Worm (Caenorhabditis elegans) whole organism, L3 larva: Measurements from ENCODE around the gene R08E5.1.

Experiments used
- R02D3.7 ChIP-seq: fragments of 150-350 bp; optimal IDR thresholded peaks from 2 replicates; lab custom pipeline; 2014; ENCODE audit warnings: missing biosample characterization, missing genetic modification characterization
- ZK546.5 ChIP-seq: sonication (generic microtip); optimal IDR thresholded peaks from 2 replicates; lab custom pipeline; 2017; ENCODE audit warnings: missing biosample characterization, missing genetic modification characterization
- ama-1 ChIP-seq: fragments of 150-350 bp; optimal IDR thresholded peaks from 2 replicates; lab custom pipeline; 2018
- ceh-16 ChIP-seq: sonication (generic microtip); optimal IDR thresholded peaks from 2 replicates; lab custom pipeline; 2017; ENCODE audit warnings: missing biosample characterization, missing genetic modification characterization
- ceh-28 ChIP-seq: fragments of 150-350 bp; optimal IDR thresholded peaks from 2 replicates; lab custom pipeline; 2014; ENCODE audit warnings: missing biosample characterization, missing genetic modification reagents, missing genetic modification characterization
- ceh-82 ChIP-seq: fragments of 150-350 bp; optimal IDR thresholded peaks from 2 replicates; lab custom pipeline; 2014; ENCODE audit warnings: missing biosample characterization, missing genetic modification characterization
- ceh-9 ChIP-seq: sonication (generic microtip); optimal IDR thresholded peaks from 2 replicates; lab custom pipeline; 2018; ENCODE audit warnings: missing biosample characterization, missing genetic modification characterization
- egl-27 ChIP-seq: sonication (generic microtip); optimal IDR thresholded peaks from 4 replicates; lab custom pipeline; 2017; ENCODE audit warnings: missing biosample characterization, missing genetic modification reagents, missing genetic modification characterization
- egl-5 ChIP-seq: fragments of 150-350 bp; optimal IDR thresholded peaks from 2 replicates; lab custom pipeline; 2017; ENCODE audit warnings: missing biosample characterization, missing genetic modification reagents, missing genetic modification characterization, inconsistent platforms
- elt-1 ChIP-seq: fragments of 150-350 bp; optimal IDR thresholded peaks from 2 replicates; lab custom pipeline; 2014; ENCODE audit warnings: missing biosample characterization, missing genetic modification characterization
- elt-2 ChIP-seq: sonication (generic microtip); optimal IDR thresholded peaks from 2 replicates; lab custom pipeline; 2016; ENCODE audit warnings: missing genetic modification reagents, mild to moderate bottlenecking, missing genetic modification characterization, missing compliant biosample characterization
- elt-3 ChIP-seq, 3 experiments: fragments of 150-350 bp in 1 of 3; sonication (generic microtip) in 2 of 3; optimal IDR thresholded peaks; 2 replicates in 2 of 3; 4 replicates in 1 of 3; lab custom pipeline; 2014 to 2017; ENCODE audit warnings: missing biosample characterization in 3 of 3, missing genetic modification characterization in 3 of 3
- eor-1 ChIP-seq, 2 experiments: fragments of 150-350 bp; optimal IDR thresholded peaks; 2 replicates each; lab custom pipeline; 2014 to 2018; ENCODE audit warnings: missing biosample characterization in 2 of 2, missing genetic modification characterization in 2 of 2
- fkh-10 ChIP-seq: sonication (generic microtip); optimal IDR thresholded peaks from 2 replicates; lab custom pipeline; 2017; ENCODE audit warnings: missing biosample characterization, missing genetic modification reagents, missing genetic modification characterization
- hmg-11 ChIP-seq: sonication (generic microtip); optimal IDR thresholded peaks from 2 replicates; lab custom pipeline; 2016; ENCODE audit warnings: missing genetic modification characterization, missing compliant biosample characterization
- jun-1 ChIP-seq: fragments of 150-350 bp; optimal IDR thresholded peaks from 2 replicates; lab custom pipeline; 2014; ENCODE audit warnings: missing biosample characterization, missing genetic modification reagents, missing genetic modification characterization
- lin-15B ChIP-seq: fragments of 150-350 bp; optimal IDR thresholded peaks from 2 replicates; lab custom pipeline; 2014; ENCODE audit warnings: missing biosample characterization, missing genetic modification characterization
- lin-39 ChIP-seq: fragments of 150-350 bp; optimal IDR thresholded peaks from 2 replicates; lab custom pipeline; 2018; ENCODE audit warnings: missing biosample characterization, missing genetic modification reagents, missing genetic modification characterization
- mdl-1 ChIP-seq: fragments of 150-350 bp; optimal IDR thresholded peaks from 2 replicates; lab custom pipeline; 2014; ENCODE audit warnings: missing biosample characterization, missing genetic modification characterization
- mml-1 ChIP-seq: fragments of 150-350 bp; sonication (generic microtip); optimal IDR thresholded peaks from 3 replicates; lab custom pipeline; 2014; ENCODE audit warnings: missing biosample characterization, missing genetic modification characterization
- nfya-1 ChIP-seq: sonication (generic microtip); optimal IDR thresholded peaks from 2 replicates; lab custom pipeline; 2017; ENCODE audit warnings: missing genetic modification characterization, mild to moderate bottlenecking, missing compliant biosample characterization, antibody characterized with exemption, moderate library complexity; ENCODE audit not compliant: insufficient read depth
- nhr-11 ChIP-seq: fragments of 150-350 bp; optimal IDR thresholded peaks from 2 replicates; lab custom pipeline; 2014; ENCODE audit warnings: missing biosample characterization, missing genetic modification characterization
- nhr-12 ChIP-seq: fragments of 150-350 bp; optimal IDR thresholded peaks from 2 replicates; lab custom pipeline; 2014; ENCODE audit warnings: missing biosample characterization, missing genetic modification characterization
- nhr-23 ChIP-seq: fragments of 150-350 bp; optimal IDR thresholded peaks from 2 replicates; lab custom pipeline; 2014; ENCODE audit warnings: missing biosample characterization, missing genetic modification reagents, missing genetic modification characterization
- nhr-237 ChIP-seq: fragments of 150-350 bp; optimal IDR thresholded peaks from 2 replicates; lab custom pipeline; 2014; ENCODE audit warnings: missing biosample characterization, missing genetic modification characterization
- nhr-25 ChIP-seq: sonication (generic microtip); optimal IDR thresholded peaks from 2 replicates; lab custom pipeline; 2017; ENCODE audit warnings: missing biosample characterization, missing genetic modification characterization
- nhr-77 ChIP-seq: fragments of 150-350 bp; optimal IDR thresholded peaks from 2 replicates; lab custom pipeline; 2014; ENCODE audit warnings: missing biosample characterization, missing genetic modification characterization
- pha-4 ChIP-seq: fragments of 150-350 bp; optimal IDR thresholded peaks from 2 replicates; lab custom pipeline; 2014; ENCODE audit warnings: missing biosample characterization, missing genetic modification reagents, missing genetic modification characterization
- pqm-1 ChIP-seq: fragments of 150-350 bp; optimal IDR thresholded peaks from 2 replicates; lab custom pipeline; 2017; ENCODE audit warnings: missing biosample characterization, missing genetic modification characterization, inconsistent platforms
- sea-2 ChIP-seq: fragments of 150-350 bp; sonication (generic microtip); optimal IDR thresholded peaks from 4 replicates; lab custom pipeline; 2014; ENCODE audit warnings: missing biosample characterization, missing genetic modification reagents, missing genetic modification characterization
- skn-1 ChIP-seq: fragments of 150-350 bp; optimal IDR thresholded peaks from 2 replicates; lab custom pipeline; 2014; ENCODE audit warnings: missing biosample characterization, missing genetic modification characterization
- snpc-4 ChIP-seq: fragments of 150-350 bp; optimal IDR thresholded peaks from 2 replicates; lab custom pipeline; 2014; ENCODE audit warnings: missing biosample characterization, missing genetic modification characterization
- tbx-2 ChIP-seq: sonication (generic microtip); optimal IDR thresholded peaks from 2 replicates; lab custom pipeline; 2016; ENCODE audit warnings: mild to moderate bottlenecking, missing genetic modification characterization, missing compliant biosample characterization
- unc-39 ChIP-seq: sonication (generic microtip); optimal IDR thresholded peaks from 4 replicates; lab custom pipeline; 2017; ENCODE audit warnings: missing biosample characterization, missing genetic modification characterization
- zag-1 ChIP-seq: fragments of 150-350 bp; optimal IDR thresholded peaks from 2 replicates; lab custom pipeline; 2014; ENCODE audit warnings: missing biosample characterization, missing genetic modification characterization
- ztf-4 ChIP-seq: fragments of 150-350 bp; optimal IDR thresholded peaks from 2 replicates; lab custom pipeline; 2014; ENCODE audit warnings: missing biosample characterization, missing genetic modification characterization

R08E5.1 gene

DNA sequence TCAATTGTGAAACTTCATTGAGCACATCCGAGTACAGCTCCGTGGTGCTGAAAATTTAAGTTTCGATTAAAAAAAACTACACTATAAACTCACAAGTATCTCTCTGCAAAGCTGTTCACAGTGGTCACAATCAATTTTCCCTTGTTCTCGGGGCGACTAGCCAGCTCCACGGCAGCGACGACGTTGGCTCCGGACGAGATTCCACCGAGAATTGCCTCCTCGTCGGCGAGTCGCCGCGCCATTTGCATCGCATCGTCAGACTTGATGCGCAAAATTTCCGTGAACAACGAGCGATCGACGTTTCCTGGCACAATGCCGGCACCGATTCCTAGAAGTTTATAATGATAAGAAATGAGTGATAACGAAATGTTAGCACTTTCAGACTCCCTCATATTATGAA lies 3.3 kb upstream of the R08E5.1 start:
- TF ChIP-seq ama-1 (peak; percentile 78), elt-2 (tag; lab: Kevin White, UChicago) (peak; percentile 19), pqm-1 (tag; lab: Kevin White, UChicago) (peak; percentile 14), ceh-82 (no peak)

DNA sequence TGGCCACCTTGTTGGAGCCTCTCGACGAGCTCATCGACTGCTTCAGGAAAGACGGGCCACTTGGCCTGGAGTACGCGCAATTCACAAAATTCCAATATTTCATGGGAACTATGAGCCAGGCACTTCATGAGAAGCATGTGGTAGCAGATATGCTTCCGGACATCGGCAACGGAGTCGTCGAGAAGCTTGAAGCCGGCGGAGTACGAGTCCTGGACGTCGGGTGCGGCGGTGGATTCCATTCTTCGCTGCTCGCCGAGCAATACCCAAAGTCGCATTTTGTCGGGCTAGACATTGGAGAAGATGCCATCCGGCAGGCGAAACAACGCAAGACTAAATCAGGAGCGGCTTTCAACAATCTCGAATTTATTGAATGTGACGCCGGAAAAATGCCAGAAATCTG lies 2.3 kb upstream of the R08E5.1 start:
- no peak for TF ChIP-seq hmg-11
- no peak for TF ChIP-seq lin-39 (tag; lab: Kevin White, UChicago)
- TF ChIP-seq unc-39 (tag; lab: Kevin White, UChicago) = no peak
- no peak for TF ChIP-seq R02D3.7 (tag; lab: Kevin White, UChicago)
- TF ChIP-seq tbx-2 (tag; lab: Kevin White, UChicago) = no peak
- TF ChIP-seq, all 47 proteins: peak for 0

DNA sequence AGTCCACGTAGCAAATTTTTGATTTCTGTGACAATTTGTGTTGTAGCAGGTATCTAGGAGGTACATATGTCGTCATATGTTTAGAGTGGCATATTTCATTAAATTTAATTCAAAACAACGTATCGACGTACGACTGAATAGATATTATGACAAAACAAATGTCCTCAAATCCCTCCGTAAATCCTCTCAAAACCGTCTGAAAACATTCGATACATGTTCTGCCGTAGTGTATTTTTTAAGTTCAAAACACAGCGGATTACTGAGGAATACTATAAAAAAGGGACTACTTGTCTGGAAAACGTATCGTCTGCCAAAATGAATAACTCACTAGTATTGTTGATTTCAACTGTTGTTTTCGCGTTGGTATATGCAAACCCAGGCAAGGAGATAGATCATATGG lies 3.0 kb downstream of the R08E5.1 start, which contains the start of gene R08E5.4:
Gene R08E5.4 (plus strand): TSS at position 301 of the 400 bp plus-strand sequence.
- TF ChIP-seq nhr-25 (tag; lab: Kevin White, UChicago) (no peak), ZK546.5 (tag; lab: Kevin White, UChicago) (no peak), skn-1 (no peak), pha-4 (tag; lab: Kevin White, UChicago) (no peak), elt-3 (tag; optimal IDR thresholded peaks at IDR 0.05; lab: Kevin White, UChicago) (no peak), sea-2 (no peak), elt-1 (no peak), mml-1 (tag; lab: Kevin White, UChicago) (no peak)

DNA sequence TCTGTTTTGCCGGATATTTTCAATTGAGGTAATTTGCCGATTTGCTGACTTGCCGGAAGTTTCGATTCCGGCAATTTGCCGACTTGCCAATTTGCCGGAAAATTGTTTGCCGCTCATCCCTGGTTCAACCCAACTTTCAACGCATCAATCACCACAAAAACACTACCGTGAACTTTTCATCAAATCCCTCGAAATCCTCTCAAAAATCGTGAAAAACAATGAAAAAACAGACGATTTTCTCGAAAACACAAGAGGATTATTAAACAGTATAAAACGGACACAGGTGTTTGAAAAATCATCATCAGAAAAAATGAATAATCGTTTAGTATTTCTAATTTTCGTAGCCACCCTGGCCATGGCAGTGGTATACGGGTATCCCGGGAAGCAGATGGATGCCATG lies 4.4 kb downstream of the R08E5.1 start, which contains the start of gene Y39H10A.1:
Gene Y39H10A.1 (plus strand): TSS at position 301 of the 400 bp plus-strand sequence.
- TF ChIP-seq ama-1 (no peak), jun-1 (no peak), elt-2 (tag; lab: Kevin White, UChicago) (no peak), ceh-82 (no peak), zag-1 (tag; lab: Kevin White, UChicago) (no peak)
- TF ChIP-seq, all 47 proteins: peak for 0

DNA sequence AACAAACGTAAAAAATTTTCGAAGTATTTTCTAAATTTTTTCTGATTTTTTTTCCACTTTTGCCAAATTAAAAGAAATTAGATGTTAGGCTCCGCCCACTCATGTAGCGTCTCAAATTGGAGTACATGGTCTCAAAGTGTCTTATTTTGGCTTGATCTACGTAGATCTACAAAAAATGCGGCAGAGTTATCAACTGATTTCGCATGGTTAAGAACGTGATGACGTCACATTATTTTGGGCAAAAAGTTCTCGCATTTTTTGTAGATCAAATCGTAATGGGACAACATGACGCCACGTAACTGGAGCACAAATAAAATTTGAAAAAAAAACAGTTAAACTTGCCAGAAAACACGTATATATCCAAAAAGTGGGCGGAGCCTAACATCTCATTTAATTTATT lies 9.5 kb downstream of the R08E5.1 start:
- no peak for TF ChIP-seq zag-1 (tag; lab: Kevin White, UChicago)

DNA sequence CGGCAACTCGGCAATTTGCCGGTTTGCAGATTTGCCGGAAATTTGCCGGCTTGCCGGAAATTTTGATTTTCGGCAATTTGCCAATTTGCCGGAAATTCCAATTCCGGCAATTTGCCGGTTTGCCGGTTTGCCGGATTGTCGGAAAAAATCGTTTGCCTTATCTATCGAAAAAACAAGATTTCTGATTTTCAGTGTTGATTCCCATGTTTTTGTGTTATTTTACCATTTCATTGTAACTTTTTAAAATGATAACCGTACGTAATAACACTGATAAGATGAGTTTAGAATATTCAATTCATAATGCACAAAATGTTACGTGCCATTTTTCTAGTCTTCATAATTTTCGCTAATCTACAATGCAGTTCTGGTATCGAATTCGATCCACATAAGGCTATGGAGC lies 10.5 kb downstream of the R08E5.1 start, which contains the start of gene oac-55:
Gene oac-55 (plus strand): TSS at position 301 of the 400 bp plus-strand sequence.
- TF ChIP-seq elt-1 = no peak
- TF ChIP-seq, all 47 proteins: peak for 0

DNA sequence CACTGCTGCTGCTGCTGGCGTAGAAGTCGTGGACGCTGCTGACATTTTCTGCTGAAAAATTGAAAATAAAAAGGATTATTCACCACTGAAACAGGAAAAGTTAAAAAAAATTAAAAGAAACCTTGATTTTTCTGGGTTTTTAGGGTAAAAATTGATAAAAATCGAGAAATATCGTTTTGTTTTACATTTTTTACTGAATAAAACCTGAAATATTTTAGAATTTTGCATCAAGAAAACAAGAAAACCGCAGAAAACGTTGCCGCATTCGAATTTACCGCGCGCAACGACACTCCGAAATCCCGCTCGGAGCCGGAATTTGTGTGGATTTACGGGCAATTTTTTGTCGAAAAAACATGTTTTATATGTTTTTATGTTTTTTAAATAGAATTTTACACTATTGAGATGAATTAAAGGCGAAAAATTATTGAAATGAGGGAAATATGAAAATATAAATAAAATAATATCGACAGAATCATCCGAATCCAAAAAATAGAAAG lies 11.9 kb downstream of the R08E5.1 start, which contains the start of gene chk-1:
Gene chk-1 (minus strand): TSS at position 51 of the 497 bp plus-strand sequence.
- peak; percentile 59 for TF ChIP-seq snpc-4 (tag; lab: Kevin White, UChicago)
- TF ChIP-seq sea-2 = no peak
- peak; percentile 70 for TF ChIP-seq nhr-23 (tag; lab: Kevin White, UChicago)
- TF ChIP-seq fkh-10 = peak; percentile 15
- peak; percentile 83 for TF ChIP-seq lin-15B (tag; lab: Kevin White, UChicago)
- TF ChIP-seq egl-5 (tag; lab: Kevin White, UChicago) = peak; percentile 56
- TF ChIP-seq ceh-16 = no peak
- TF ChIP-seq lin-39 (tag; lab: Kevin White, UChicago) = peak; percentile 15
- peak; percentile 96 for TF ChIP-seq R02D3.7 (tag; lab: Kevin White, UChicago)
- peak; percentile 30 for TF ChIP-seq pqm-1 (tag; lab: Kevin White, UChicago)
- peak; percentile 37 for TF ChIP-seq nhr-25 (tag; lab: Kevin White, UChicago)
- TF ChIP-seq ceh-28 (tag; lab: Kevin White, UChicago) = no peak

DNA sequence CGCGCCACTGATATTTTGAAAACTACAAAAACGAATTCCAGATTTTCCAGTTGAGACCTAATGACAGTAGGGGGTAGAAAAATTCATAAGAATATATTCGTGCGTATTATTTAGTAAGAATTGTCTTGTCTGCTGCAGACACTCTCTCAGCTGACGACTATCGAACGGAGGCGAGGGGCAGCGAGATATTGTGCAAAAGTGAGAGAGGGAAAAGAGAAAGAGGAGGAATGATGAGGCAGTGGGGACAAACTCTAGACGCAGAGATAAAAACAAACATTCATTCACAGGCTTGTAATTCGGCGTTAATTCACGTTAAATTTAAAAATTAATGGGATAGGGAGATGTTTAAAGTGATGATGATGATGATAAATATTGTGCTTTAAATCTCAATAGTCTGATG lies 14.4 kb downstream of the R08E5.1 start, which contains the start of gene gid-7:
Gene gid-7 (minus strand): TSS at position 188 of the 400 bp plus-strand sequence.
- TF ChIP-seq nhr-11 (no peak), elt-3 (tag; optimal IDR thresholded peaks at IDR 0.05; lab: Kevin White, UChicago) (no peak), jun-1 (no peak), ZK546.5 (tag; lab: Kevin White, UChicago) (no peak), nhr-77 (no peak), egl-27 (tag; lab: Kevin White, UChicago) (no peak), tbx-2 (tag; lab: Kevin White, UChicago) (no peak), mdl-1 (tag; lab: Kevin White, UChicago) (no peak), skn-1 (peak; percentile 7), nfya-1 (tag; lab: Kevin White, UChicago) (peak; percentile 57), ceh-9 (tag; lab: Kevin White, UChicago) (no peak), sea-2 (no peak), unc-39 (tag; lab: Kevin White, UChicago) (no peak), elt-1 (no peak), hmg-11 (peak; percentile 64), nhr-25 (tag; lab: Kevin White, UChicago) (no peak), R02D3.7 (tag; lab: Kevin White, UChicago) (peak; percentile 68), ceh-82 (no peak), eor-1 (tag; optimal IDR thresholded peaks at IDR 0.05; lab: Kevin White, UChicago) (no peak), ztf-4 (tag; lab: Kevin White, UChicago) (no peak), nhr-12 (no peak), pha-4 (tag; lab: Kevin White, UChicago) (peak; percentile 50), ceh-28 (tag; lab: Kevin White, UChicago) (peak; percentile 3), nhr-237 (tag; lab: Kevin White, UChicago) (no peak)
